Fruit fly (Drosophila melanogaster) whole organism, embryonic: ENCODE measurements around the gene alphaSnap.
A peak's percentile ranks its signal among the peaks of the same experiment; 100 is the strongest.

Experiments used
- Ada2b ChIP-seq: fragments of 200-800 bp; sonication (Bioruptor generic); IDR thresholded peaks from 2 replicates; pipeline ENCODE4 v1.3.6; 2022; ENCODE audit warnings: missing biosample characterization, missing genetic modification characterization
- Atf-2 ChIP-seq: fragments of 200-800 bp; sonication (Bioruptor generic); optimal IDR thresholded peaks from 2 replicates; lab custom pipeline; 2016; ENCODE audit warnings: missing biosample characterization, missing genetic modification characterization
- Awh ChIP-seq: fragments of 200-800 bp; sonication (Bioruptor generic); IDR thresholded peaks from 2 replicates; pipeline ENCODE4, ENCODE4 v1.3.6; 2022; ENCODE audit warnings: missing biosample characterization, missing genetic modification characterization
- B-H1 ChIP-seq: fragments of 200-800 bp; sonication (Bioruptor generic); IDR thresholded peaks from 3 replicates; pipeline ENCODE4 v1.3.6; 2022; ENCODE audit warnings: missing biosample characterization, missing genetic modification characterization
- BEAF-32 ChIP-seq: fragments of 200-800 bp; sonication (Bioruptor generic); optimal IDR thresholded peaks from 3 replicates; lab custom pipeline; 2017; ENCODE audit warnings: missing biosample characterization, missing genetic modification characterization, mild to moderate bottlenecking, moderate library complexity, missing genetic modification reagents
- CG10209 ChIP-seq: fragments of 200-800 bp; sonication (Bioruptor generic); optimal IDR thresholded peaks from 3 replicates; lab custom pipeline; 2017; ENCODE audit warnings: missing biosample characterization, mild to moderate bottlenecking, missing genetic modification characterization, missing genetic modification reagents
- CG10267 ChIP-seq: fragments of 200-800 bp; sonication (Bioruptor generic); optimal IDR thresholded peaks from 2 replicates; lab custom pipeline; 2018; ENCODE audit warnings: missing biosample characterization, mild to moderate bottlenecking, missing genetic modification characterization, moderate library complexity
- CG12071 ChIP-seq: fragments of 200-800 bp; sonication (Bioruptor generic); optimal IDR thresholded peaks from 3 replicates; lab custom pipeline; 2018; ENCODE audit warnings: missing biosample characterization, mild to moderate bottlenecking, missing genetic modification characterization
- CG12155 ChIP-seq: fragments of 200-800 bp; sonication (Bioruptor generic); optimal IDR thresholded peaks from 3 replicates; lab custom pipeline; 2016; ENCODE audit warnings: missing biosample characterization, missing genetic modification characterization
- CG13296 ChIP-seq: fragments of 200-800 bp; sonication (Bioruptor generic); optimal IDR thresholded peaks from 3 replicates; lab custom pipeline; 2018; ENCODE audit warnings: missing biosample characterization, mild to moderate bottlenecking, missing genetic modification characterization
- CG13894 ChIP-seq: fragments of 200-800 bp; sonication (Bioruptor generic); optimal IDR thresholded peaks from 3 replicates; lab custom pipeline; 2018; ENCODE audit warnings: missing biosample characterization, mild to moderate bottlenecking, missing genetic modification characterization, moderate library complexity
- CG14965 ChIP-seq: fragments of 200-800 bp; sonication (Bioruptor generic); optimal IDR thresholded peaks from 2 replicates; lab custom pipeline; 2016; ENCODE audit warnings: missing biosample characterization, missing genetic modification characterization, borderline replicate concordance
- CG15011 ChIP-seq: fragments of 200-800 bp; sonication (Bioruptor generic); optimal IDR thresholded peaks from 3 replicates; lab custom pipeline; 2018; ENCODE audit warnings: missing biosample characterization, mild to moderate bottlenecking, missing genetic modification characterization
- CG16863 ChIP-seq: fragments of 200-800 bp; sonication (Bioruptor generic); optimal IDR thresholded peaks from 3 replicates; lab custom pipeline; 2016; ENCODE audit warnings: missing biosample characterization, missing genetic modification characterization
- CG1832 ChIP-seq: fragments of 200-800 bp; sonication (Bioruptor generic); optimal IDR thresholded peaks from 2 replicates; lab custom pipeline; 2017; ENCODE audit warnings: missing biosample characterization, mild to moderate bottlenecking, missing genetic modification characterization, inconsistent platforms
- CG2116 ChIP-seq: fragments of 200-800 bp; sonication (Bioruptor generic); optimal IDR thresholded peaks from 3 replicates; lab custom pipeline; 2018; ENCODE audit warnings: missing biosample characterization, mild to moderate bottlenecking, missing genetic modification characterization
- CG2889 ChIP-seq: fragments of 200-800 bp; sonication (Bioruptor generic); IDR thresholded peaks from 3 replicates; pipeline ENCODE4 v1.3.6; 2022; ENCODE audit warnings: missing biosample characterization, missing genetic modification characterization
- CG31224 ChIP-seq: fragments of 200-800 bp; sonication (Bioruptor generic); IDR thresholded peaks from 2 replicates; pipeline ENCODE4 v1.3.6; 2022; ENCODE audit warnings: missing biosample characterization, missing genetic modification characterization
- CG4707 ChIP-seq: fragments of 200-800 bp; sonication (Bioruptor generic); optimal IDR thresholded peaks from 2 replicates; lab custom pipeline; 2018; ENCODE audit warnings: missing biosample characterization, mild to moderate bottlenecking, missing genetic modification characterization, moderate library complexity
- CG4820 ChIP-seq: fragments of 200-800 bp; sonication (Bioruptor generic); optimal IDR thresholded peaks from 3 replicates; lab custom pipeline; 2016; ENCODE audit warnings: missing biosample characterization, missing genetic modification characterization
- CG6683 ChIP-seq: fragments of 200-800 bp; sonication (Bioruptor generic); optimal IDR thresholded peaks from 2 replicates; lab custom pipeline; 2017; ENCODE audit warnings: missing biosample characterization, mild to moderate bottlenecking, missing genetic modification characterization, missing genetic modification reagents
- CG8478 ChIP-seq: fragments of >200 bp; optimal IDR thresholded peaks from 2 replicates; lab custom pipeline; 2018
- CrebB ChIP-seq: fragments of 200-800 bp; sonication (Bioruptor generic); optimal IDR thresholded peaks from 3 replicates; lab custom pipeline; 2018; ENCODE audit warnings: missing biosample characterization, mild to moderate bottlenecking, missing genetic modification characterization
- Doc3 ChIP-seq: fragments of 200-800 bp; sonication (Bioruptor generic); IDR thresholded peaks from 3 replicates; pipeline ENCODE4 v1.3.6; 2022; ENCODE audit warnings: missing biosample characterization, missing genetic modification characterization; ENCODE audit not compliant: partially characterized antibody
- E2f2 ChIP-seq: fragments of 200-800 bp; sonication (Bioruptor generic); IDR thresholded peaks from 2 replicates; pipeline ENCODE4 v1.3.6; 2022; ENCODE audit warnings: missing biosample characterization, missing genetic modification characterization
- Fer3 ChIP-seq: fragments of 200-800 bp; sonication (Bioruptor generic); optimal IDR thresholded peaks from 2 replicates; lab custom pipeline; 2018; ENCODE audit warnings: missing biosample characterization, mild to moderate bottlenecking, missing genetic modification characterization, moderate library complexity
- NFAT ChIP-seq: fragments of 200-800 bp; sonication (Bioruptor generic); IDR thresholded peaks from 2 replicates; pipeline ENCODE4 v1.3.6; 2022; ENCODE audit warnings: missing biosample characterization, missing genetic modification characterization
- Trl ChIP-seq, 3 experiments: fragments of >200 bp in 2 of 3; fragments of 200-800 bp in 1 of 3; sonication (Bioruptor generic) in 1 of 3; optimal IDR thresholded peaks; 2 replicates in 1 of 3; 3 replicates in 2 of 3; lab custom pipeline; 2016 to 2017; ENCODE audit warnings: missing biosample characterization in 1 of 3, missing genetic modification characterization in 1 of 3
- Vsx1 ChIP-seq: fragments of 200-800 bp; sonication (Bioruptor generic); optimal IDR thresholded peaks from 2 replicates; lab custom pipeline; 2017; ENCODE audit warnings: missing biosample characterization, mild to moderate bottlenecking, missing genetic modification characterization, missing genetic modification reagents
- az2 ChIP-seq: fragments of 200-800 bp; sonication (Bioruptor generic); optimal IDR thresholded peaks from 3 replicates; lab custom pipeline; 2016; ENCODE audit warnings: missing biosample characterization, missing genetic modification characterization
- bigmax ChIP-seq: fragments of 200-800 bp; sonication (Bioruptor generic); optimal IDR thresholded peaks from 2 replicates; lab custom pipeline; 2018; ENCODE audit warnings: missing biosample characterization, mild to moderate bottlenecking, missing genetic modification characterization
- btn ChIP-seq: fragments of 200-800 bp; sonication (Bioruptor generic); optimal IDR thresholded peaks from 2 replicates; lab custom pipeline; 2016; ENCODE audit warnings: missing biosample characterization, missing genetic modification characterization
- caup ChIP-seq: fragments of 200-800 bp; sonication (Bioruptor generic); optimal IDR thresholded peaks from 3 replicates; lab custom pipeline; 2017; ENCODE audit warnings: missing biosample characterization, mild to moderate bottlenecking, missing genetic modification characterization, moderate library complexity; ENCODE audit not compliant: severe bottlenecking
- dmrt11E ChIP-seq: fragments of 200-800 bp; sonication (Bioruptor generic); optimal IDR thresholded peaks from 3 replicates; lab custom pipeline; 2018; ENCODE audit warnings: missing biosample characterization, mild to moderate bottlenecking, missing genetic modification characterization, moderate library complexity
- en ChIP-seq: fragments of 200-800 bp; sonication (Bioruptor generic); optimal IDR thresholded peaks from 2 replicates; lab custom pipeline; 2016; ENCODE audit warnings: missing biosample characterization, missing genetic modification characterization
- fd102C ChIP-seq: fragments of 200-800 bp; sonication (Bioruptor generic); optimal IDR thresholded peaks from 2 replicates; lab custom pipeline; 2018; ENCODE audit warnings: missing biosample characterization, mild to moderate bottlenecking, missing genetic modification characterization, moderate library complexity
- gsb-n ChIP-seq: fragments of 200-800 bp; sonication (Bioruptor generic); optimal IDR thresholded peaks from 3 replicates; lab custom pipeline; 2018; ENCODE audit warnings: missing biosample characterization, mild to moderate bottlenecking, missing genetic modification characterization
- hkb ChIP-seq, 2 experiments: fragments of 200-800 bp in 1 of 2; fragments of >200 bp in 1 of 2; sonication (Bioruptor generic) in 1 of 2; IDR thresholded peaks in 1 of 2; optimal IDR thresholded peaks in 1 of 2; 2 replicates each; pipeline versions ENCODE4 v1.3.6 to Lab custom; 2017 to 2022; ENCODE audit warnings: missing biosample characterization in 1 of 2, missing genetic modification characterization in 1 of 2
- ind ChIP-seq: fragments of 200-800 bp; sonication (Bioruptor generic); optimal IDR thresholded peaks from 3 replicates; lab custom pipeline; 2016; ENCODE audit warnings: missing biosample characterization, missing genetic modification characterization
- nmo ChIP-seq: fragments of 200-800 bp; sonication (Bioruptor generic); optimal IDR thresholded peaks from 2 replicates; lab custom pipeline; 2018; ENCODE audit warnings: missing biosample characterization, mild to moderate bottlenecking, missing genetic modification characterization, moderate library complexity
- oc ChIP-seq: fragments of 200-800 bp; sonication (Bioruptor generic); optimal IDR thresholded peaks from 2 replicates; lab custom pipeline; 2018; ENCODE audit warnings: missing biosample characterization, mild to moderate bottlenecking, missing genetic modification characterization, moderate library complexity
- onecut ChIP-seq: fragments of 200-800 bp; sonication (Bioruptor generic); IDR thresholded peaks from 2 replicates; pipeline ENCODE4 v1.3.6; 2022; ENCODE audit warnings: missing biosample characterization, missing genetic modification characterization
- prd ChIP-seq, 3 experiments: fragments of >200 bp in 2 of 3; fragments of 200-800 bp in 1 of 3; sonication (Bioruptor generic) in 1 of 3; optimal IDR thresholded peaks in 2 of 3; IDR thresholded peaks in 1 of 3; 2 replicates in 2 of 3; 3 replicates in 1 of 3; pipeline versions ENCODE4 v1.3.6 to Lab custom; 2017 to 2022; ENCODE audit warnings: missing biosample characterization in 1 of 3, missing genetic modification characterization in 1 of 3
- run ChIP-seq: fragments of 200-800 bp; sonication (Bioruptor generic); optimal IDR thresholded peaks from 3 replicates; lab custom pipeline; 2018; ENCODE audit warnings: missing biosample characterization, mild to moderate bottlenecking, missing genetic modification characterization
- sd ChIP-seq: fragments of 200-800 bp; sonication (Bioruptor generic); optimal IDR thresholded peaks from 3 replicates; lab custom pipeline; 2018; ENCODE audit warnings: missing biosample characterization, mild to moderate bottlenecking, missing genetic modification characterization, moderate library complexity
- tx ChIP-seq: fragments of 200-800 bp; sonication (Bioruptor generic); optimal IDR thresholded peaks from 2 replicates; lab custom pipeline; 2016; ENCODE audit warnings: missing biosample characterization, missing genetic modification characterization
- wdn ChIP-seq: fragments of 200-800 bp; sonication (Bioruptor generic); IDR thresholded peaks from 2 replicates; pipeline ENCODE4 v1.3.6; 2022; ENCODE audit warnings: missing biosample characterization, missing genetic modification characterization
- wek ChIP-seq: fragments of 200-800 bp; sonication (Bioruptor generic); optimal IDR thresholded peaks from 3 replicates; lab custom pipeline; 2018; ENCODE audit warnings: missing biosample characterization, mild to moderate bottlenecking, missing genetic modification characterization, moderate library complexity

Gene alphaSnap

dm6 chr3L:20302081-20302630 lies 11.3 kb upstream of the alphaSnap start, which contains the start of gene Pex23 (continued):
- no peak for TF ChIP-seq CG15011 (GFP tag; lab: Kevin White, UChicago)
- TF ChIP-seq Ada2b (GFP tag; lab: Robert Waterston, UW), result peak; percentile 80
- TF ChIP-seq CG13296 (GFP tag; lab: Kevin White, UChicago), result peak; percentile 59
- TF ChIP-seq tx (GFP tag; lab: Kevin White, UChicago), result peak; percentile 59
- peak; percentile 74 for TF ChIP-seq NFAT (GFP tag; lab: Robert Waterston, UW)
- TF ChIP-seq CrebB, result no peak
- TF ChIP-seq Vsx1 (GFP tag; lab: Kevin White, UChicago), result no peak
- no peak for TF ChIP-seq gsb-n (tag; lab: Kevin White, UChicago)
- TF ChIP-seq prd (optimal IDR thresholded peaks at IDR 0.05; lab: Kevin White, UChicago), result no peak
- peak; percentile 90 for TF ChIP-seq prd (GFP tag; IDR thresholded peaks at IDR 0.05; lab: Robert Waterston, UW)
- no peak for TF ChIP-seq wek (GFP tag; lab: Kevin White, UChicago)
- peak; percentile 86 for TF ChIP-seq CG2116 (GFP tag; lab: Kevin White, UChicago)
- no peak for TF ChIP-seq bigmax (GFP tag; lab: Kevin White, UChicago)
- peak; percentile 91 for TF ChIP-seq nmo
- TF ChIP-seq dmrt11E (tag; lab: Kevin White, UChicago), result peak; percentile 77
- no peak for TF ChIP-seq fd102C
- TF ChIP-seq sd (tag; lab: Kevin White, UChicago), result no peak
- peak; percentile 89 for TF ChIP-seq onecut (GFP tag; lab: Robert Waterston, UW)
- TF ChIP-seq Doc3, result peak; percentile 99
- no peak for TF ChIP-seq Trl (optimal IDR thresholded peaks at IDR 0.05; lab: Kevin White, UChicago)
- peak; percentile 65 for TF ChIP-seq Trl (GFP tag; optimal IDR thresholded peaks at IDR 0.05; lab: Kevin White, UChicago)
- TF ChIP-seq caup, result peak; percentile 64
- no peak for TF ChIP-seq oc
- peak; percentile 60 for TF ChIP-seq CG13894 (tag; lab: Kevin White, UChicago)
- TF ChIP-seq CG31224 (GFP tag; lab: Robert Waterston, UW), result peak; percentile 67
- TF ChIP-seq CG4707, result peak; percentile 21
- peak; percentile 78; the same call in 2 of the 3 replicates for TF ChIP-seq CG2889
- peak; percentile 54 for TF ChIP-seq CG6683
- peak; percentile 85 for TF ChIP-seq CG12155 (GFP tag; lab: Kevin White, UChicago)
- TF ChIP-seq CG10267 (tag; lab: Kevin White, UChicago), result peak; percentile 95
- no peak for TF ChIP-seq btn
- peak; percentile 45 for TF ChIP-seq CG16863 (GFP tag; lab: Kevin White, UChicago)
- TF ChIP-seq hkb (optimal IDR thresholded peaks at IDR 0.05; lab: Kevin White, UChicago), result peak; percentile 46
- peak; percentile 67 for TF ChIP-seq hkb (GFP tag; IDR thresholded peaks at IDR 0.05; lab: Robert Waterston, UW)
- TF ChIP-seq CG12071 (GFP tag; lab: Kevin White, UChicago), result no peak
- TF ChIP-seq run (tag; lab: Kevin White, UChicago), result no peak
- no peak for TF ChIP-seq en (GFP tag; lab: Kevin White, UChicago)
- peak; percentile 32 for TF ChIP-seq Atf-2 (GFP tag; lab: Kevin White, UChicago)
- TF ChIP-seq CG10209 (GFP tag; lab: Kevin White, UChicago), result peak; percentile 73
- peak; percentile 79 for TF ChIP-seq CG4820
- no peak for TF ChIP-seq Awh (GFP tag; lab: Robert Waterston, UW)
- TF ChIP-seq B-H1, result peak; percentile 72
- TF ChIP-seq wdn, result no peak
- peak; percentile 77 for TF ChIP-seq Fer3 (tag; lab: Kevin White, UChicago)
- TF ChIP-seq E2f2 (GFP tag; lab: Robert Waterston, UW), result peak; percentile 66
- TF ChIP-seq ind, result peak; percentile 85
- no peak for TF ChIP-seq CG1832 (GFP tag; lab: Kevin White, UChicago)
- TF ChIP-seq CG8478, result no peak
- TF ChIP-seq az2 (GFP tag; lab: Kevin White, UChicago), result peak; percentile 83
- TF ChIP-seq BEAF-32 (GFP tag; lab: Kevin White, UChicago), result peak; percentile 99
- no peak for TF ChIP-seq CG14965
